Worm (Caenorhabditis elegans) whole organism, young adult: Measurements from ENCODE around the gene ric-3.

Experiments used
- B0019.2 ChIP-seq: fragments of 200-800 bp; sonication (Bioruptor generic); conservative IDR thresholded peaks from 2 replicates; pipeline ENCODE4 v1.3.6; 2022; ENCODE audit warnings: missing genetic modification reagents, missing genetic modification characterization, missing compliant biosample characterization
- F33H1.4 ChIP-seq: fragments of 200-800 bp; sonication (Bioruptor generic); IDR thresholded peaks from 2 replicates; pipeline ENCODE4 v1.3.6; 2022; ENCODE audit warnings: missing genetic modification reagents, missing genetic modification characterization, missing compliant biosample characterization
- F49E8.2 ChIP-seq: sonication (generic microtip); optimal IDR thresholded peaks from 3 replicates; lab custom pipeline; 2017; ENCODE audit warnings: missing genetic modification characterization, mild to moderate bottlenecking, missing compliant biosample characterization, antibody characterized with exemption, moderate library complexity; ENCODE audit not compliant: insufficient read depth
- K12H6.12 ChIP-seq: fragments of 200-800 bp; sonication (Bioruptor generic); optimal IDR thresholded peaks from 2 replicates; lab custom pipeline; 2018; ENCODE audit warnings: mild to moderate bottlenecking, missing genetic modification characterization, missing compliant biosample characterization
- Y53F4B.3 ChIP-seq: fragments of 200-800 bp; sonication (Bioruptor generic); IDR thresholded peaks from 2 replicates; pipeline ENCODE4 v1.3.6; 2022; ENCODE audit warnings: missing genetic modification reagents, missing genetic modification characterization, missing compliant biosample characterization
- Y56A3A.18 ChIP-seq: fragments of 200-800 bp; sonication (Bioruptor generic); IDR thresholded peaks from 2 replicates; pipeline ENCODE4 v1.3.6; 2022; ENCODE audit warnings: missing genetic modification reagents, missing genetic modification characterization, missing compliant biosample characterization
- atf-7 ChIP-seq: sonication (generic microtip); optimal IDR thresholded peaks from 2 replicates; lab custom pipeline; 2017; ENCODE audit warnings: mild to moderate bottlenecking, missing genetic modification characterization, missing compliant biosample characterization
- attf-5 ChIP-seq: fragments of 200-800 bp; sonication (Bioruptor generic); optimal IDR thresholded peaks from 2 replicates; lab custom pipeline; 2018; ENCODE audit warnings: mild to moderate bottlenecking, missing genetic modification characterization, missing compliant biosample characterization
- attf-6 ChIP-seq: fragments of 200-800 bp; sonication (Bioruptor generic); IDR thresholded peaks from 2 replicates; pipeline ENCODE4 v1.3.6; 2022; ENCODE audit warnings: missing genetic modification reagents, missing genetic modification characterization, missing compliant biosample characterization
- ccch-3 ChIP-seq: fragments of 200-800 bp; sonication (Bioruptor generic); optimal IDR thresholded peaks from 2 replicates; lab custom pipeline; 2018; ENCODE audit warnings: mild to moderate bottlenecking, missing genetic modification characterization, missing compliant biosample characterization
- cebp-1 ChIP-seq, 2 experiments: fragments of 200-800 bp in 1 of 2; sonication (Bioruptor generic) in 1 of 2; sonication (generic microtip) in 1 of 2; IDR thresholded peaks in 1 of 2; optimal IDR thresholded peaks in 1 of 2; 2 replicates each; pipeline versions ENCODE4 v1.3.6 to Lab custom; 2017 to 2022; ENCODE audit warnings: missing compliant biosample characterization in 2 of 2, missing genetic modification characterization in 2 of 2, mild to moderate bottlenecking in 1 of 2, missing genetic modification reagents in 1 of 2, moderate library complexity in 1 of 2
- cebp-2 ChIP-seq: fragments of 200-800 bp; sonication (Bioruptor generic); IDR thresholded peaks from 2 replicates; pipeline ENCODE4 v1.3.6; 2022; ENCODE audit warnings: missing genetic modification characterization, missing compliant biosample characterization
- ceh-58 ChIP-seq: fragments of 200-800 bp; sonication (Bioruptor generic); IDR thresholded peaks from 2 replicates; pipeline ENCODE4 v1.3.6; 2022; ENCODE audit warnings: missing genetic modification characterization, missing compliant biosample characterization
- dpff-1 ChIP-seq: sonication (generic microtip); optimal IDR thresholded peaks from 2 replicates; lab custom pipeline; 2017; ENCODE audit warnings: mild to moderate bottlenecking, missing genetic modification characterization, missing compliant biosample characterization
- egrh-3 ChIP-seq: fragments of 200-800 bp; sonication (Bioruptor generic); IDR thresholded peaks from 2 replicates; pipeline ENCODE4 v1.3.6; 2022; ENCODE audit warnings: missing genetic modification reagents, missing genetic modification characterization, missing compliant biosample characterization
- gei-17 ChIP-seq: fragments of 200-800 bp; sonication (Bioruptor generic); optimal IDR thresholded peaks from 2 replicates; lab custom pipeline; 2018; ENCODE audit warnings: mild to moderate bottlenecking, missing genetic modification characterization, missing compliant biosample characterization
- him-1 ChIP-seq: sonication (generic microtip); optimal IDR thresholded peaks from 2 replicates; lab custom pipeline; 2016; ENCODE audit warnings: missing genotype, missing genetic modification reagents, missing genetic modification characterization, missing compliant biosample characterization
- hmg-1.2 ChIP-seq: fragments of 200-800 bp; sonication (Bioruptor generic); IDR thresholded peaks from 2 replicates; pipeline ENCODE4 v1.3.6; 2022; ENCODE audit warnings: missing genetic modification reagents, missing genetic modification characterization, missing compliant biosample characterization
- hsf-1 ChIP-seq: fragments of 200-800 bp; sonication (Bioruptor generic); IDR thresholded peaks from 2 replicates; pipeline ENCODE4 v1.3.6; 2022; ENCODE audit warnings: missing genetic modification reagents, missing genetic modification characterization, missing compliant biosample characterization
- lin-26 ChIP-seq: fragments of 200-800 bp; sonication (Bioruptor generic); IDR thresholded peaks from 2 replicates; pipeline ENCODE4 v1.3.6; 2022; ENCODE audit warnings: missing genetic modification reagents, missing genetic modification characterization, missing compliant biosample characterization
- lin-35 ChIP-seq, 3 experiments: fragments of 150-350 bp in 2 of 3; sonication (generic microtip) in 1 of 3; optimal IDR thresholded peaks; 2 replicates each; lab custom pipeline; 2014 to 2018; ENCODE audit warnings: missing biosample characterization in 3 of 3, missing genetic modification characterization in 3 of 3, missing genetic modification reagents in 3 of 3
- lin-40 ChIP-seq: sonication (generic microtip); optimal IDR thresholded peaks from 2 replicates; lab custom pipeline; 2016; ENCODE audit warnings: missing genetic modification characterization, mild to moderate bottlenecking, missing compliant biosample characterization, missing genotype, missing genetic modification reagents
- lir-1 ChIP-seq: fragments of 200-800 bp; sonication (Bioruptor generic); conservative IDR thresholded peaks from 2 replicates; pipeline ENCODE4 v1.3.6; 2022; ENCODE audit warnings: missing genetic modification reagents, missing genetic modification characterization, missing compliant biosample characterization
- lsl-1 ChIP-seq: fragments of 200-800 bp; sonication (Bioruptor generic); optimal IDR thresholded peaks from 2 replicates; lab custom pipeline; 2018; ENCODE audit warnings: mild to moderate bottlenecking, missing genetic modification characterization, moderate library complexity, missing compliant biosample characterization
- lsy-27 ChIP-seq: sonication (generic microtip); optimal IDR thresholded peaks from 2 replicates; lab custom pipeline; 2017; ENCODE audit warnings: missing genetic modification characterization, mild to moderate bottlenecking, missing compliant biosample characterization, antibody characterized with exemption, missing genotype, borderline replicate concordance; ENCODE audit not compliant: insufficient read depth
- madf-10 ChIP-seq: sonication (generic microtip); optimal IDR thresholded peaks from 2 replicates; lab custom pipeline; 2016; ENCODE audit warnings: mild to moderate bottlenecking, missing genetic modification characterization, missing compliant biosample characterization
- mcd-1 ChIP-seq: fragments of 200-800 bp; sonication (Bioruptor generic); IDR thresholded peaks from 2 replicates; pipeline ENCODE4 v1.3.6; 2022; ENCODE audit warnings: missing genetic modification reagents, missing genetic modification characterization, missing compliant biosample characterization
- mes-4 ChIP-seq: sonication (generic microtip); optimal IDR thresholded peaks from 2 replicates; lab custom pipeline; 2016; ENCODE audit warnings: missing genotype, missing genetic modification characterization, missing compliant biosample characterization
- mxl-1 ChIP-seq: sonication (generic microtip); optimal IDR thresholded peaks from 2 replicates; lab custom pipeline; 2016; ENCODE audit warnings: missing genetic modification characterization, missing compliant biosample characterization
- nhr-80 ChIP-seq: sonication (generic microtip); optimal IDR thresholded peaks from 2 replicates; lab custom pipeline; 2016; ENCODE audit warnings: missing genetic modification characterization, missing compliant biosample characterization
- rcor-1 ChIP-seq: fragments of 200-800 bp; sonication (Bioruptor generic); IDR thresholded peaks from 2 replicates; pipeline ENCODE4 v1.3.6; 2022; ENCODE audit warnings: missing genetic modification reagents, missing genetic modification characterization, missing compliant biosample characterization
- snpc-4 ChIP-seq, 5 experiments: fragments of 150-350 bp in 1 of 5; sonication (generic microtip) in 4 of 5; optimal IDR thresholded peaks; 2 replicates each; lab custom pipeline; 2014 to 2018; ENCODE audit warnings: missing genetic modification characterization in 5 of 5, missing biosample characterization in 3 of 5, antibody characterized with exemption in 2 of 5, mild to moderate bottlenecking in 2 of 5, missing compliant biosample characterization in 2 of 5, missing genotype in 2 of 5, moderate library complexity in 2 of 5, missing genetic modification reagents in 1 of 5
- tbp1 ChIP-seq: fragments of 200-800 bp; sonication (Bioruptor generic); optimal IDR thresholded peaks from 2 replicates; lab custom pipeline; 2018; ENCODE audit warnings: mild to moderate bottlenecking, missing genetic modification characterization, missing compliant biosample characterization
- ztf-28 ChIP-seq: fragments of 200-800 bp; sonication (Bioruptor generic); IDR thresholded peaks from 2 replicates; pipeline ENCODE4 v1.3.6; 2022; ENCODE audit warnings: missing genetic modification reagents, missing genetic modification characterization, missing compliant biosample characterization

The ric-3 gene

ce11 chrIV:7808583-7808982, 9.5 kb upstream of the ric-3 start, which contains the start of gene C33H5.1:
Gene C33H5.1 (plus strand): TSS chrIV:7808912.
- TF ChIP-seq lir-1 (GFP tag; lab: Robert Waterston, UW), result no peak
- no peak for TF ChIP-seq mxl-1
- TF ChIP-seq atf-7 (tag; lab: Kevin White, UChicago), result no peak
- TF ChIP-seq egrh-3 (GFP tag; lab: Robert Waterston, UW), result no peak
- TF ChIP-seq rcor-1, result no peak
- TF ChIP-seq mes-4 (tag; lab: Kevin White, UChicago), result no peak
- no peak for TF ChIP-seq madf-10 (tag; lab: Kevin White, UChicago)
- TF ChIP-seq B0019.2, result no peak
- TF ChIP-seq ceh-58 (GFP tag; lab: Robert Waterston, UW), result no peak
- no peak for TF ChIP-seq cebp-2 (GFP tag; lab: Robert Waterston, UW)
- no peak for TF ChIP-seq lsl-1 (GFP tag; lab: Kevin White, UChicago)
- TF ChIP-seq him-1 (tag; lab: Kevin White, UChicago), result no peak
- TF ChIP-seq ccch-3, result no peak
- no peak for TF ChIP-seq lin-40 (tag; lab: Kevin White, UChicago)

ce11 chrIV:7812709-7813108, 5.3 kb upstream of the ric-3 start, which contains the start of gene zgpa-1:
Gene zgpa-1 (minus strand): TSS chrIV:7812809.
- TF ChIP-seq gei-17 (GFP tag; lab: Kevin White, UChicago) (no peak), him-1 (tag; lab: Kevin White, UChicago) (no peak), lin-35 (GFP tag; optimal IDR thresholded peaks at IDR 0.05; lab: Kevin White, UChicago) (no peak), F49E8.2 (tag; lab: Kevin White, UChicago) (no peak), lin-26 (GFP tag; lab: Robert Waterston, UW) (no peak), Y56A3A.18 (GFP tag; lab: Robert Waterston, UW) (no peak), ztf-28 (GFP tag; lab: Robert Waterston, UW) (no peak)

ce11 chrIV:7815683-7816183, 2.3 kb upstream of the ric-3 start, which contains the start of gene cdgs-1:
Gene cdgs-1 (minus strand): TSS chrIV:7815733.
- TF ChIP-seq F33H1.4 (GFP tag; lab: Robert Waterston, UW) (no peak), lsy-27 (tag; lab: Kevin White, UChicago) (no peak), nhr-80 (tag; lab: Kevin White, UChicago) (peak; percentile 18), attf-6 (GFP tag; lab: Robert Waterston, UW) (no peak), dpff-1 (tag; lab: Kevin White, UChicago) (no peak), snpc-4 (GFP tag; optimal IDR thresholded peaks at IDR 0.05; lab: Kevin White, UChicago) (no peak), snpc-4 (tag; optimal IDR thresholded peaks at IDR 0.05; lab: Kevin White, UChicago) (peak in 1 of 4 experiments; percentile 17), attf-5 (GFP tag; lab: Kevin White, UChicago) (peak; percentile 51), mcd-1 (GFP tag; lab: Robert Waterston, UW) (no peak), hsf-1 (no peak), hmg-1.2 (GFP tag; lab: Robert Waterston, UW) (peak; percentile 87; the same call in 1 of the 2 replicates), Y53F4B.3 (GFP tag; lab: Robert Waterston, UW) (no peak), K12H6.12 (tag; lab: Kevin White, UChicago) (peak; percentile 4), tbp1 (GFP tag; lab: Kevin White, UChicago) (peak; percentile 29), cebp-1 (GFP tag; IDR thresholded peaks at IDR 0.05; lab: Robert Waterston, UW) (no peak), cebp-1 (tag; optimal IDR thresholded peaks at IDR 0.05; lab: Kevin White, UChicago) (peak; percentile 60)
